Fruit fly (Drosophila melanogaster) whole organism, embryonic: ENCODE results near the gene Gr39a.
A peak's percentile ranks its signal among the peaks of the same experiment; 100 is the strongest.

ENCODE experiments used
- Ada2b ChIP-seq: fragments of 200-800 bp; sonication (Bioruptor generic); IDR thresholded peaks from 2 replicates; pipeline ENCODE4 v1.3.6; 2022; ENCODE audit warnings: missing biosample characterization, missing genetic modification characterization
- B-H1 ChIP-seq: fragments of 200-800 bp; sonication (Bioruptor generic); IDR thresholded peaks from 3 replicates; pipeline ENCODE4 v1.3.6; 2022; ENCODE audit warnings: missing biosample characterization, missing genetic modification characterization
- CG10321 ChIP-seq: fragments of 200-800 bp; sonication (Bioruptor generic); IDR thresholded peaks from 2 replicates; pipeline ENCODE4 v1.3.6; 2022; ENCODE audit warnings: missing biosample characterization, missing genetic modification characterization
- CG11093 ChIP-seq: fragments of 200-800 bp; sonication (Bioruptor generic); IDR thresholded peaks from 3 replicates; pipeline ENCODE4 v1.3.6; 2022; ENCODE audit warnings: missing biosample characterization, missing genetic modification characterization
- CG12299 ChIP-seq: fragments of 200-800 bp; sonication (Bioruptor generic); optimal IDR thresholded peaks from 2 replicates; lab custom pipeline; 2018; ENCODE audit warnings: missing biosample characterization, mild to moderate bottlenecking, missing genetic modification characterization
- CG12769 ChIP-seq: fragments of 200-800 bp; sonication (Bioruptor generic); optimal IDR thresholded peaks from 2 replicates; lab custom pipeline; 2019; ENCODE audit warnings: missing biosample characterization, mild to moderate bottlenecking, missing genetic modification characterization, moderate library complexity
- CG12942 ChIP-seq: fragments of 200-800 bp; sonication (Bioruptor generic); optimal IDR thresholded peaks from 3 replicates; lab custom pipeline; 2016; ENCODE audit warnings: missing biosample characterization, missing genetic modification characterization
- CG14441 ChIP-seq: fragments of 200-800 bp; sonication (Bioruptor generic); IDR thresholded peaks from 2 replicates; pipeline ENCODE4 v1.3.6; 2022; ENCODE audit warnings: missing biosample characterization, missing genetic modification characterization
- CG14667 ChIP-seq: fragments of 200-800 bp; sonication (Bioruptor generic); IDR thresholded peaks from 2 replicates; pipeline ENCODE4 v1.3.6; 2022; ENCODE audit warnings: missing biosample characterization, missing genetic modification characterization
- CG15073 ChIP-seq: fragments of 200-800 bp; sonication (Bioruptor generic); optimal IDR thresholded peaks from 2 replicates; lab custom pipeline; 2016; ENCODE audit warnings: missing biosample characterization, missing genetic modification characterization
- CG17328 ChIP-seq: fragments of 200-800 bp; sonication (Bioruptor generic); IDR thresholded peaks from 2 replicates; pipeline ENCODE4 v1.3.6; 2022; ENCODE audit warnings: missing biosample characterization, missing genetic modification characterization
- CG17912 ChIP-seq: fragments of 200-800 bp; sonication (Bioruptor generic); optimal IDR thresholded peaks from 2 replicates; lab custom pipeline; 2018; ENCODE audit warnings: missing biosample characterization, mild to moderate bottlenecking, missing genetic modification characterization
- CG2199 ChIP-seq: fragments of 200-800 bp; sonication (Bioruptor generic); IDR thresholded peaks from 3 replicates; pipeline ENCODE4 v1.3.6; 2022; ENCODE audit warnings: missing biosample characterization, missing genetic modification characterization
- CG33557 ChIP-seq: fragments of 200-800 bp; sonication (Bioruptor generic); optimal IDR thresholded peaks from 2 replicates; lab custom pipeline; 2019; ENCODE audit warnings: missing biosample characterization, mild to moderate bottlenecking, missing genetic modification characterization, moderate library complexity
- CG34376 ChIP-seq: fragments of 200-800 bp; sonication (Bioruptor generic); optimal IDR thresholded peaks from 2 replicates; lab custom pipeline; 2018; ENCODE audit warnings: missing biosample characterization, mild to moderate bottlenecking, missing genetic modification characterization
- CG6791 ChIP-seq: fragments of 200-800 bp; sonication (Bioruptor generic); IDR thresholded peaks from 3 replicates; pipeline ENCODE4 v1.3.6; 2022; ENCODE audit warnings: missing biosample characterization, missing genetic modification characterization; ENCODE audit not compliant: partially characterized antibody
- CG7271 ChIP-seq: fragments of 200-800 bp; sonication (Bioruptor generic); optimal IDR thresholded peaks from 2 replicates; lab custom pipeline; 2018; ENCODE audit warnings: missing biosample characterization, mild to moderate bottlenecking, missing genetic modification characterization, moderate library complexity
- CG8478 ChIP-seq: fragments of >200 bp; optimal IDR thresholded peaks from 2 replicates; lab custom pipeline; 2018
- CG8944 ChIP-seq: fragments of 200-800 bp; sonication (Bioruptor generic); optimal IDR thresholded peaks from 3 replicates; lab custom pipeline; 2016; ENCODE audit warnings: missing biosample characterization, missing genetic modification characterization
- Deaf1 ChIP-seq: fragments of 200-800 bp; optimal IDR thresholded peaks from 3 replicates; lab custom pipeline; 2019; ENCODE audit warnings: missing biosample characterization, mild to moderate bottlenecking, missing genetic modification characterization, moderate library complexity
- Ets65A ChIP-seq: fragments of 200-800 bp; sonication (Bioruptor generic); peaks from one replicate; lab custom pipeline; 2016; ENCODE audit warnings: missing biosample characterization, missing genetic modification characterization
- HLH3B ChIP-seq: fragments of 200-800 bp; sonication (Bioruptor generic); IDR thresholded peaks from 2 replicates; pipeline ENCODE4 v1.3.6; 2022; ENCODE audit warnings: missing biosample characterization, missing genetic modification characterization
- HmgZ ChIP-seq: fragments of 200-800 bp; sonication (Bioruptor generic); optimal IDR thresholded peaks from 2 replicates; lab custom pipeline; 2018; ENCODE audit warnings: missing biosample characterization, mild to moderate bottlenecking, missing genetic modification characterization
- MBD-R2 ChIP-seq: fragments of 200-800 bp; sonication (Bioruptor generic); IDR thresholded peaks from 2 replicates; pipeline ENCODE4 v1.3.6; 2022; ENCODE audit warnings: missing biosample characterization, missing genetic modification characterization
- Nf-YB ChIP-seq: fragments of 200-800 bp; sonication (Bioruptor generic); optimal IDR thresholded peaks from 3 replicates; lab custom pipeline; 2019; ENCODE audit warnings: missing biosample characterization, mild to moderate bottlenecking, missing genetic modification characterization, moderate library complexity
- Nf-YC ChIP-seq: fragments of 200-800 bp; optimal IDR thresholded peaks from 3 replicates; lab custom pipeline; 2019; ENCODE audit warnings: missing biosample characterization, mild to moderate bottlenecking, missing genetic modification characterization, moderate library complexity
- Optix ChIP-seq: fragments of 200-800 bp; sonication (Bioruptor generic); IDR thresholded peaks from 3 replicates; pipeline ENCODE4 v1.3.6; 2022; ENCODE audit warnings: missing biosample characterization, missing genetic modification characterization
- Rfx ChIP-seq: fragments of 200-800 bp; sonication (Bioruptor generic); IDR thresholded peaks from 2 replicates; pipeline ENCODE4 v1.3.6; 2022; ENCODE audit warnings: missing biosample characterization, missing genetic modification characterization
- Trl ChIP-seq, 3 experiments: fragments of >200 bp in 2 of 3; fragments of 200-800 bp in 1 of 3; sonication (Bioruptor generic) in 1 of 3; optimal IDR thresholded peaks; 2 replicates in 1 of 3; 3 replicates in 2 of 3; lab custom pipeline; 2016 to 2017; ENCODE audit warnings: missing biosample characterization in 1 of 3, missing genetic modification characterization in 1 of 3
- YL-1 ChIP-seq: fragments of 200-800 bp; sonication (Bioruptor generic); optimal IDR thresholded peaks from 3 replicates; lab custom pipeline; 2017; ENCODE audit warnings: missing biosample characterization, mild to moderate bottlenecking, missing genetic modification characterization
- cad ChIP-seq: fragments of >200 bp; optimal IDR thresholded peaks from 2 replicates; lab custom pipeline; 2017; ENCODE audit warnings: missing biosample characterization, missing genetic modification characterization
- dan ChIP-seq: fragments of 200-800 bp; sonication (Bioruptor generic); IDR thresholded peaks from 2 replicates; pipeline ENCODE4 v1.3.6; 2022; ENCODE audit warnings: missing biosample characterization, missing genetic modification characterization
- disco-r ChIP-seq: fragments of 200-800 bp; sonication (Bioruptor generic); optimal IDR thresholded peaks from 2 replicates; lab custom pipeline; 2016; ENCODE audit warnings: missing biosample characterization, missing genetic modification characterization
- gro ChIP-seq: fragments of 200-800 bp; sonication (Bioruptor generic); optimal IDR thresholded peaks from 2 replicates; lab custom pipeline; 2016; ENCODE audit warnings: missing biosample characterization, missing genetic modification characterization
- gsb-n ChIP-seq: fragments of 200-800 bp; sonication (Bioruptor generic); optimal IDR thresholded peaks from 3 replicates; lab custom pipeline; 2018; ENCODE audit warnings: missing biosample characterization, mild to moderate bottlenecking, missing genetic modification characterization
- lola ChIP-seq, 3 experiments: fragments of >200 bp in 2 of 3; fragments of 200-800 bp in 1 of 3; sonication (Bioruptor generic) in 1 of 3; optimal IDR thresholded peaks; 2 replicates each; lab custom pipeline; 2017 to 2019; ENCODE audit warnings: missing biosample characterization in 3 of 3, missing genetic modification characterization in 3 of 3, mild to moderate bottlenecking in 1 of 3, moderate library complexity in 1 of 3
- luna ChIP-seq: fragments of 200-800 bp; sonication (Bioruptor generic); optimal IDR thresholded peaks from 2 replicates; lab custom pipeline; 2016; ENCODE audit warnings: missing biosample characterization, missing genetic modification characterization
- mam ChIP-seq: fragments of 200-800 bp; sonication (Bioruptor generic); optimal IDR thresholded peaks from 3 replicates; lab custom pipeline; 2016; ENCODE audit warnings: missing biosample characterization, missing genetic modification characterization
- nerfin-1 ChIP-seq: fragments of 200-800 bp; sonication (Bioruptor generic); optimal IDR thresholded peaks from 3 replicates; lab custom pipeline; 2019; ENCODE audit warnings: missing biosample characterization, mild to moderate bottlenecking, missing genetic modification characterization, moderate library complexity
- odd ChIP-seq: fragments of 200-800 bp; sonication (Bioruptor generic); optimal IDR thresholded peaks from 2 replicates; lab custom pipeline; 2017; ENCODE audit warnings: missing biosample characterization, mild to moderate bottlenecking, missing genetic modification characterization
- pb ChIP-seq: fragments of 200-800 bp; sonication (Bioruptor generic); optimal IDR thresholded peaks from 3 replicates; lab custom pipeline; 2016; ENCODE audit warnings: missing biosample characterization, missing genetic modification characterization
- pros ChIP-seq: fragments of 200-800 bp; sonication (Bioruptor generic); optimal IDR thresholded peaks from 3 replicates; lab custom pipeline; 2019; ENCODE audit warnings: missing biosample characterization, mild to moderate bottlenecking, missing genetic modification characterization, moderate library complexity
- rib ChIP-seq: fragments of 200-800 bp; sonication (Bioruptor generic); IDR thresholded peaks from 2 replicates; pipeline ENCODE4 v1.3.6; 2022; ENCODE audit warnings: missing biosample characterization, missing genetic modification characterization
- scrt ChIP-seq: fragments of 200-800 bp; sonication (Bioruptor generic); optimal IDR thresholded peaks from 2 replicates; lab custom pipeline; 2018; ENCODE audit warnings: missing biosample characterization, mild to moderate bottlenecking, missing genetic modification characterization, moderate library complexity
- so ChIP-seq: fragments of 200-800 bp; sonication (Bioruptor generic); IDR thresholded peaks from 3 replicates; pipeline ENCODE4 v1.3.6; 2022; ENCODE audit warnings: missing biosample characterization, missing genetic modification characterization
- tio ChIP-seq: fragments of 200-800 bp; sonication (Bioruptor generic); optimal IDR thresholded peaks from 2 replicates; lab custom pipeline; 2017; ENCODE audit warnings: missing biosample characterization, missing genetic modification characterization, inconsistent platforms
- toy ChIP-seq: fragments of 200-800 bp; sonication (Bioruptor generic); IDR thresholded peaks from 2 replicates; pipeline ENCODE4 v1.3.6; 2022; ENCODE audit warnings: missing biosample characterization, missing genetic modification characterization
- z ChIP-seq: fragments of 200-800 bp; sonication (Bioruptor generic); IDR thresholded peaks from 3 replicates; pipeline ENCODE4 v1.3.6; 2022; ENCODE audit warnings: missing biosample characterization, missing genetic modification characterization
- zen ChIP-seq: fragments of 200-800 bp; sonication (Bioruptor generic); optimal IDR thresholded peaks from 3 replicates; lab custom pipeline; 2018; ENCODE audit warnings: missing biosample characterization, mild to moderate bottlenecking, missing genetic modification characterization, moderate library complexity
- zen2 ChIP-seq: fragments of 200-800 bp; sonication (Bioruptor generic); IDR thresholded peaks from 3 replicates; pipeline ENCODE4 v1.3.6; 2022; ENCODE audit warnings: missing biosample characterization, missing genetic modification characterization; ENCODE audit not compliant: partially characterized antibody
- zfh1 ChIP-seq: fragments of 200-800 bp; sonication (Bioruptor generic); IDR thresholded peaks from 3 replicates; pipeline ENCODE4 v1.3.6; 2022; ENCODE audit warnings: missing biosample characterization, missing genetic modification characterization

Gene Gr39a

dm6 chr2L:21330823-21331222, 40.3 kb downstream of the Gr39a start (continued):
- TF ChIP-seq CG17328 (GFP tag; lab: Robert Waterston, UW) (no peak), CG12769 (tag; lab: Kevin White, UChicago) (no peak), pros (GFP tag; lab: Kevin White, UChicago) (peak; percentile 69), disco-r (GFP tag; lab: Kevin White, UChicago) (no peak), HLH3B (GFP tag; lab: Robert Waterston, UW) (no peak)

dm6 chr2L:21331502-21331901, 41.0 kb downstream of the Gr39a start, which contains the start of gene dimm:
Gene dimm (plus strand): TSS chr2L:21331756.
- TF ChIP-seq Nf-YB (GFP tag; lab: Kevin White, UChicago): peak; percentile 54
- TF ChIP-seq Ets65A (GFP tag; lab: Kevin White, UChicago): peak; percentile 84
- TF ChIP-seq scrt (GFP tag; lab: Kevin White, UChicago): peak; percentile 98
- TF ChIP-seq zfh1: 0 out of 3 replicates have a peak, but pooled peaks have one; percentile 10
- peak; percentile 93 for TF ChIP-seq z (GFP tag; lab: Robert Waterston, UW)
- TF ChIP-seq odd: no peak
- TF ChIP-seq CG15073: no peak
- no peak for TF ChIP-seq CG11093 (GFP tag; lab: Robert Waterston, UW)
- no peak for TF ChIP-seq CG8478
- TF ChIP-seq Deaf1 (tag; lab: Kevin White, UChicago): peak; percentile 95
- no peak for TF ChIP-seq zen2 (GFP tag; lab: Robert Waterston, UW)
- no peak for TF ChIP-seq CG33557
- TF ChIP-seq CG6791: no peak
- TF ChIP-seq Trl (optimal IDR thresholded peaks at IDR 0.05; lab: Kevin White, UChicago): no peak
- TF ChIP-seq Trl (GFP tag; optimal IDR thresholded peaks at IDR 0.05; lab: Kevin White, UChicago): no peak
- TF ChIP-seq gsb-n (tag; lab: Kevin White, UChicago): no peak
- no peak for TF ChIP-seq gro (GFP tag; lab: Kevin White, UChicago)
- no peak for TF ChIP-seq pb (GFP tag; lab: Kevin White, UChicago)
- no peak for TF ChIP-seq Rfx (GFP tag; lab: Robert Waterston, UW)
- TF ChIP-seq dan: no peak
- TF ChIP-seq CG17912 (GFP tag; lab: Kevin White, UChicago): no peak
- TF ChIP-seq lola (GFP tag; optimal IDR thresholded peaks at IDR 0.05; lab: Kevin White, UChicago): no peak
- peak; percentile 86 for TF ChIP-seq Nf-YC

- no peak for TF ChIP-seq pros (GFP tag; lab: Kevin White, UChicago)
- 0 out of 3 replicates have a peak, but pooled peaks have one; percentile 51 for TF ChIP-seq CG2199 (GFP tag; lab: Robert Waterston, UW)
- TF ChIP-seq toy: no peak
- TF ChIP-seq HmgZ (tag; lab: Kevin White, UChicago): no peak
- TF ChIP-seq Ada2b (GFP tag; lab: Robert Waterston, UW): no peak
- no peak for TF ChIP-seq MBD-R2
- no peak for TF ChIP-seq CG12942 (GFP tag; lab: Kevin White, UChicago)
- no peak for TF ChIP-seq so
- TF ChIP-seq B-H1 (GFP tag; lab: Robert Waterston, UW): no peak
- no peak for TF ChIP-seq tio (GFP tag; lab: Kevin White, UChicago)
- TF ChIP-seq CG8944 (GFP tag; lab: Kevin White, UChicago): no peak
- TF ChIP-seq CG14667: no peak
- TF ChIP-seq zen (tag; lab: Kevin White, UChicago): peak; percentile 35
- no peak for TF ChIP-seq mam (GFP tag; lab: Kevin White, UChicago)
- no peak for TF ChIP-seq CG12299 (tag; lab: Kevin White, UChicago)
- TF ChIP-seq YL-1: no peak
- peak; percentile 46 for TF ChIP-seq cad
- TF ChIP-seq Optix: no peak
- TF ChIP-seq rib: no peak
- TF ChIP-seq CG7271: no peak
- peak; percentile 55 for TF ChIP-seq CG10321 (GFP tag; lab: Robert Waterston, UW)
- TF ChIP-seq CG14441: no peak
- no peak for TF ChIP-seq nerfin-1 (tag; lab: Kevin White, UChicago)
- TF ChIP-seq luna (GFP tag; lab: Kevin White, UChicago): no peak
- no peak for TF ChIP-seq CG34376 (GFP tag; lab: Kevin White, UChicago)
Observed at dm6 chr2L:21341706-21342105, 51.2 kb downstream of the Gr39a start.
